Worm (Caenorhabditis elegans) whole organism, late embryonic: Measurements from ENCODE around the gene C01G6.9.

Source experiments
- C08G9.2 ChIP-seq: sonication (generic microtip); optimal IDR thresholded peaks from 2 replicates; lab custom pipeline; 2016; ENCODE audit warnings: mild to moderate bottlenecking, missing genetic modification characterization, moderate library complexity, missing compliant biosample characterization
- F13H6.1 ChIP-seq: sonication (generic microtip); optimal IDR thresholded peaks from 2 replicates; lab custom pipeline; 2016; ENCODE audit warnings: missing genetic modification characterization, missing compliant biosample characterization
- K09A11.1 ChIP-seq: sonication (generic microtip); optimal IDR thresholded peaks from 2 replicates; lab custom pipeline; 2017; ENCODE audit warnings: antibody characterized with exemption, mild to moderate bottlenecking, missing genetic modification characterization, missing compliant biosample characterization; ENCODE audit not compliant: insufficient read depth
- T23F11.4 ChIP-seq: fragments of 200-800 bp; sonication (Bioruptor generic); optimal IDR thresholded peaks from 2 replicates; lab custom pipeline; 2018; ENCODE audit warnings: mild to moderate bottlenecking, missing genetic modification characterization, missing compliant biosample characterization
- ahr-1 ChIP-seq: sonication (generic microtip); optimal IDR thresholded peaks from 2 replicates; lab custom pipeline; 2016; ENCODE audit warnings: missing genetic modification characterization, missing compliant biosample characterization
- ama-1 ChIP-seq: fragments of 150-350 bp; optimal IDR thresholded peaks from 2 replicates; lab custom pipeline; 2014
- ceh-18 ChIP-seq: sonication (generic microtip); optimal IDR thresholded peaks from 2 replicates; lab custom pipeline; 2016; ENCODE audit warnings: missing genetic modification characterization, missing compliant biosample characterization
- ceh-19 ChIP-seq: fragments of 200-800 bp; sonication (Bioruptor generic); optimal IDR thresholded peaks from 2 replicates; lab custom pipeline; 2018; ENCODE audit warnings: mild to moderate bottlenecking, missing genetic modification characterization, missing compliant biosample characterization
- ceh-2 ChIP-seq: sonication (generic microtip); optimal IDR thresholded peaks from 2 replicates; lab custom pipeline; 2016; ENCODE audit warnings: missing genotype, missing genetic modification characterization, missing compliant biosample characterization
- ceh-30 ChIP-seq: fragments of 150-350 bp; optimal IDR thresholded peaks from 2 replicates; lab custom pipeline; 2014; ENCODE audit warnings: missing biosample characterization, missing genetic modification characterization
- ceh-31 ChIP-seq: sonication (generic microtip); optimal IDR thresholded peaks from 2 replicates; lab custom pipeline; 2016; ENCODE audit warnings: missing genetic modification characterization, missing compliant biosample characterization
- ceh-34 ChIP-seq: sonication (generic microtip); optimal IDR thresholded peaks from 2 replicates; lab custom pipeline; 2016; ENCODE audit warnings: mild to moderate bottlenecking, missing genetic modification characterization, missing compliant biosample characterization
- ceh-48 ChIP-seq: sonication (generic microtip); optimal IDR thresholded peaks from 2 replicates; lab custom pipeline; 2016; ENCODE audit warnings: missing genetic modification characterization, inconsistent platforms, missing compliant biosample characterization
- ceh-6 ChIP-seq: fragments of 200-800 bp; sonication (Bioruptor generic); optimal IDR thresholded peaks from 2 replicates; lab custom pipeline; 2018; ENCODE audit warnings: mild to moderate bottlenecking, missing genetic modification characterization, missing compliant biosample characterization
- che-1 ChIP-seq: sonication (generic microtip); optimal IDR thresholded peaks from 2 replicates; lab custom pipeline; 2016; ENCODE audit warnings: mild to moderate bottlenecking, missing genetic modification characterization, missing compliant biosample characterization
- dve-1 ChIP-seq: sonication (generic microtip); optimal IDR thresholded peaks from 2 replicates; lab custom pipeline; 2017; ENCODE audit warnings: antibody characterized with exemption, mild to moderate bottlenecking, missing genetic modification characterization, missing compliant biosample characterization
- elt-4 ChIP-seq: sonication (generic microtip); optimal IDR thresholded peaks from 2 replicates; lab custom pipeline; 2016; ENCODE audit warnings: missing genetic modification characterization, missing compliant biosample characterization
- eyg-1 ChIP-seq: sonication (generic microtip); optimal IDR thresholded peaks from 2 replicates; lab custom pipeline; 2016; ENCODE audit warnings: missing genotype, missing genetic modification characterization, missing compliant biosample characterization
- fax-1 ChIP-seq: sonication (generic microtip); optimal IDR thresholded peaks from 2 replicates; lab custom pipeline; 2016; ENCODE audit warnings: missing genotype, missing genetic modification characterization, missing compliant biosample characterization
- gmeb-2 ChIP-seq: sonication (generic microtip); optimal IDR thresholded peaks from 2 replicates; lab custom pipeline; 2016; ENCODE audit warnings: missing genetic modification characterization, inconsistent platforms, missing compliant biosample characterization
- hlh-30 ChIP-seq: sonication (generic microtip); optimal IDR thresholded peaks from 2 replicates; lab custom pipeline; 2017; ENCODE audit warnings: antibody characterized with exemption, missing genetic modification characterization, missing compliant biosample characterization; ENCODE audit not compliant: insufficient read depth
- madf-2 ChIP-seq: sonication (generic microtip); optimal IDR thresholded peaks from 2 replicates; lab custom pipeline; 2017; ENCODE audit warnings: missing genetic modification characterization, missing compliant biosample characterization
- nfya-1 ChIP-seq: sonication (generic microtip); optimal IDR thresholded peaks from 2 replicates; lab custom pipeline; 2017; ENCODE audit warnings: missing genetic modification characterization, mild to moderate bottlenecking, missing compliant biosample characterization, antibody characterized with exemption, moderate library complexity
- npax-4 ChIP-seq: sonication (generic microtip); optimal IDR thresholded peaks from 2 replicates; lab custom pipeline; 2016; ENCODE audit warnings: missing genetic modification characterization, missing compliant biosample characterization
- pat-9 ChIP-seq: fragments of 200-800 bp; sonication (Bioruptor generic); optimal IDR thresholded peaks from 2 replicates; lab custom pipeline; 2018; ENCODE audit warnings: mild to moderate bottlenecking, missing genetic modification characterization, moderate library complexity, missing compliant biosample characterization
- pqm-1 ChIP-seq: sonication (generic microtip); optimal IDR thresholded peaks from 2 replicates; lab custom pipeline; 2016; ENCODE audit warnings: missing genetic modification characterization, missing compliant biosample characterization
- pros-1 ChIP-seq: fragments of 150-350 bp; optimal IDR thresholded peaks from 2 replicates; lab custom pipeline; 2014; ENCODE audit warnings: missing biosample characterization, missing genetic modification reagents, missing genetic modification characterization
- ref-2 ChIP-seq: sonication (generic microtip); optimal IDR thresholded peaks from 2 replicates; lab custom pipeline; 2016; ENCODE audit warnings: missing genetic modification characterization, missing compliant biosample characterization
- syd-9 ChIP-seq: sonication (generic microtip); optimal IDR thresholded peaks from 2 replicates; lab custom pipeline; 2016; ENCODE audit warnings: mild to moderate bottlenecking, missing genetic modification characterization, moderate library complexity, missing compliant biosample characterization
- tbx-7 ChIP-seq: sonication (generic microtip); optimal IDR thresholded peaks from 2 replicates; lab custom pipeline; 2016; ENCODE audit warnings: missing genotype, missing genetic modification characterization, missing compliant biosample characterization
- unc-55 ChIP-seq: sonication (generic microtip); optimal IDR thresholded peaks from 2 replicates; lab custom pipeline; 2017; ENCODE audit warnings: missing biosample characterization, missing genetic modification reagents, missing genetic modification characterization
- ztf-16 ChIP-seq: sonication (generic microtip); optimal IDR thresholded peaks from 2 replicates; lab custom pipeline; 2017; ENCODE audit warnings: missing genetic modification characterization, missing compliant biosample characterization

The C01G6.9 gene

ce11 chrII:9280846-9281245 is 14.8 kb downstream of the C01G6.9 start:
- TF ChIP-seq dve-1 (tag; lab: Kevin White, UChicago) (no peak), pqm-1 (tag; lab: Kevin White, UChicago) (no peak), nfya-1 (tag; lab: Kevin White, UChicago) (no peak), ama-1 (lab: Kevin White, UChicago) (no peak), npax-4 (tag; lab: Kevin White, UChicago) (no peak), che-1 (no peak), ztf-16 (tag; lab: Kevin White, UChicago) (no peak), pat-9 (tag; lab: Kevin White, UChicago) (no peak), T23F11.4 (GFP tag; lab: Kevin White, UChicago) (no peak)

DNA sequence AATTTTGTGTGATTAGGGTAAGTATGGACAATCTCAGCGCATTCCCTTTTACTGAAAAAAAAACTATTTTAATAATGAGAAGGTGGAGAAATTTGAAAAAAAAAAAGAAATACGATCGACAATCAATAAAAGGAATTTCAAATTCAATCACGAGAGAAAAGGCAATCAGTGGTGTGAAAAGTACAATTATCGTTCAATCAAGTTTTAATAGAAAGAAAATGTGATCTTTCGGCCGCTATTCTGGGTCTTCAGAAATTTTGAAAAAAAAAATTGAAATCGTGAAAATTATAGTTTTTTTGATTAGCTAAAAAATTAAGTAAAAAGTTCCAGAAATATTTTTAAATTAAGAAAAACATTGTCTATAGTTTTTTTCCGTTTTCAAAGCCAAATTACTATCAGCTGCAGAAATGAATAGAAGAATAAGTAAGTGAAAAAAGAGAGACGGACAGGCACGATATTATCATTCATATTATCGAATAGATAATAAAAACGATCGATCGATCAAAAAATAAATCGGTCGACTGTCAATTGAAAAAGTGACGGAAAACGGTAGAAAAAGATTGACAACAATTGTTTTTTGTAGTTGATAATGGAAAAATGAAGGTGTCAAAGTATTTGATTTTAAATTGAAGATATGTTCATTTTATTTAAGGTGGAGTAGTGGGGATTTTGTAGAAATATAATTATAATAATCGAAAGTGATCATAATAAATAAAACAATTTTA is 15.4 kb downstream of the C01G6.9 start, which contains the start of gene gldi-3:
gldi-3 (minus strand) TSS at position 51 of the 725 bp plus-strand sequence.
- TF ChIP-seq ref-2 (no peak), fax-1 (tag; lab: Kevin White, UChicago) (no peak), elt-4 (no peak), ceh-48 (no peak), T23F11.4 (GFP tag; lab: Kevin White, UChicago) (no peak), ceh-30 (tag; lab: Kevin White, UChicago) (no peak), ceh-31 (tag; lab: Kevin White, UChicago) (no peak), unc-55 (GFP tag; lab: Kevin White, UChicago) (no peak), ceh-34 (tag; lab: Kevin White, UChicago) (no peak), F13H6.1 (no peak), ahr-1 (tag; lab: Kevin White, UChicago) (no peak), K09A11.1 (tag; lab: Kevin White, UChicago) (no peak), C08G9.2 (tag; lab: Kevin White, UChicago) (no peak), syd-9 (tag; lab: Kevin White, UChicago) (no peak)

ce11 chrII:9279016-9279415 is 16.6 kb downstream of the C01G6.9 start:
- TF ChIP-seq ceh-6 (GFP tag; lab: Kevin White, UChicago) (no peak), ceh-19 (GFP tag; lab: Kevin White, UChicago) (no peak)

ce11 chrII:9277153-9277552 is 18.5 kb downstream of the C01G6.9 start:
- no peak for TF ChIP-seq ceh-2 (tag; lab: Kevin White, UChicago)
- TF ChIP-seq, all 69 proteins: peak for 0

DNA sequence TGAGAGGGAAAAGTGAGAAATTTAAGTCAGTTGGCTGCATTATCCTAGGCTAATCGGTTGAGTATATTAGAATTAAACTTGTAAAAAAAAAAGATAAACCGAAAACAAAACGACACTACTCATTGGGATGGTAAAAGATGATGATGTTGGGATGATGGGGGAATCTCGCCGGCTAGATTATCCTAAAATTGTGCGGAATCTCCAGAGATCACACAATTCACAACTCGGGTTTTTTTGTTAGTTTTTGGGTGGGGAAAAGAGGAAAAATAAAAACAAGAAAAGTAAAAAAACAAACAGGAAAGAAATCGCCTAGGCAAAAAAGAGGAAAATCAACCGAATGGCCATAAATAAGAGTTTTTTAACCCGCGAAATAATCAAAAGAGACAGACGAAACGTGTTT is 20.4 kb downstream of the C01G6.9 start:
- no peak for TF ChIP-seq ceh-18
- TF ChIP-seq ceh-2 (tag; lab: Kevin White, UChicago), result no peak
- TF ChIP-seq eyg-1 (tag; lab: Kevin White, UChicago), result no peak
- TF ChIP-seq dve-1 (tag; lab: Kevin White, UChicago), result no peak
- no peak for TF ChIP-seq ama-1 (lab: Kevin White, UChicago)
- TF ChIP-seq che-1, result no peak
- TF ChIP-seq ztf-16 (tag; lab: Kevin White, UChicago), result no peak
- no peak for TF ChIP-seq pat-9 (tag; lab: Kevin White, UChicago)

ce11 chrII:9274734-9275133 is 20.9 kb downstream of the C01G6.9 start:
- TF ChIP-seq ceh-18, result no peak
- no peak for TF ChIP-seq ama-1 (lab: Kevin White, UChicago)
- TF ChIP-seq hlh-30 (tag; lab: Kevin White, UChicago), result no peak
- TF ChIP-seq madf-2, result no peak
- TF ChIP-seq gmeb-2 (tag; lab: Kevin White, UChicago), result no peak
- TF ChIP-seq pros-1, result no peak
- TF ChIP-seq ceh-2 (tag; lab: Kevin White, UChicago), result no peak
- TF ChIP-seq tbx-7 (tag; lab: Kevin White, UChicago), result no peak
- TF ChIP-seq pat-9 (tag; lab: Kevin White, UChicago), result no peak
